Worm (Caenorhabditis elegans) whole organism, midembryonic: ENCODE measurements around the gene F20B6.4.

Source experiments
- T22C8.4 ChIP-seq: fragments of 200-800 bp; sonication (Bioruptor generic); IDR thresholded peaks from 2 replicates; pipeline ENCODE4 v1.3.6; 2022; ENCODE audit warnings: missing genetic modification characterization, missing compliant biosample characterization
- cog-1 ChIP-seq: sonication (generic microtip); optimal IDR thresholded peaks from 2 replicates; lab custom pipeline; 2016; ENCODE audit warnings: missing genetic modification characterization, missing compliant biosample characterization
- flt-1 ChIP-seq: fragments of 200-800 bp; sonication (Bioruptor generic); IDR thresholded peaks from 2 replicates; pipeline ENCODE4 v1.3.6; 2022; ENCODE audit warnings: missing genetic modification characterization, missing compliant biosample characterization
- klf-2 ChIP-seq: fragments of 200-800 bp; sonication (Bioruptor generic); conservative IDR thresholded peaks from 2 replicates; pipeline ENCODE4 v1.3.6; 2022; ENCODE audit warnings: missing genetic modification reagents, missing genetic modification characterization, missing compliant biosample characterization
- ref-1 ChIP-seq: fragments of 200-800 bp; sonication (Bioruptor generic); conservative IDR thresholded peaks from 2 replicates; pipeline ENCODE4 v1.3.6; 2022; ENCODE audit warnings: missing genetic modification reagents, missing genetic modification characterization, missing compliant biosample characterization
- tab-1 ChIP-seq: fragments of 200-800 bp; sonication (Bioruptor generic); IDR thresholded peaks from 2 replicates; pipeline ENCODE4 v1.3.6; 2022; ENCODE audit warnings: missing genetic modification characterization, missing compliant biosample characterization
- ztf-23 ChIP-seq: fragments of 200-800 bp; sonication (Bioruptor generic); IDR thresholded peaks from 2 replicates; pipeline ENCODE4 v1.3.6; 2022; ENCODE audit warnings: missing genetic modification reagents, missing genetic modification characterization, missing compliant biosample characterization
- ztf-29 ChIP-seq: fragments of 200-800 bp; sonication (Bioruptor generic); IDR thresholded peaks from 2 replicates; pipeline ENCODE4 v1.3.6; 2022; ENCODE audit warnings: missing genetic modification reagents, missing genetic modification characterization, missing compliant biosample characterization

- no peak for TF ChIP-seq ref-1
- TF ChIP-seq ztf-23: no peak
- TF ChIP-seq klf-2: no peak
- TF ChIP-seq tab-1 (GFP tag; lab: Robert Waterston, UW): no peak
- TF ChIP-seq cog-1 (tag; lab: Kevin White, UChicago): no peak
- TF ChIP-seq flt-1 (GFP tag; lab: Robert Waterston, UW): 0 out of 2 replicates have a peak, but pooled peaks have one; percentile 29
- TF ChIP-seq ztf-29 (GFP tag; lab: Robert Waterston, UW): no peak
- TF ChIP-seq T22C8.4 (GFP tag; lab: Robert Waterston, UW): 0 out of 2 replicates have a peak, but pooled peaks have one; percentile 10
Observed at ce11 chrX:4151206-4151605, 45.1 kb downstream of the F20B6.4 start.
